Worm (Caenorhabditis elegans) whole organism, L1 larva: ENCODE data around the gene cex-2.

Experiments
- C04F5.9 ChIP-seq: sonication (generic microtip); optimal IDR thresholded peaks from 2 replicates; lab custom pipeline; 2016; ENCODE audit warnings: missing genetic modification characterization, missing compliant biosample characterization
- C16A3.4 ChIP-seq: fragments of 150-350 bp; optimal IDR thresholded peaks from 2 replicates; lab custom pipeline; 2014; ENCODE audit warnings: missing biosample characterization, missing genetic modification characterization
- ces-1 ChIP-seq: fragments of 150-350 bp; optimal IDR thresholded peaks from 2 replicates; lab custom pipeline; 2014; ENCODE audit warnings: missing biosample characterization, missing genetic modification reagents, missing genetic modification characterization
- ets-5 ChIP-seq: fragments of 200-800 bp; sonication (Bioruptor generic); IDR thresholded peaks from 2 replicates; pipeline ENCODE4 v1.3.6; 2022; ENCODE audit warnings: missing genetic modification characterization, missing compliant biosample characterization
- lin-39 ChIP-seq: fragments of 150-350 bp; optimal IDR thresholded peaks from 2 replicates; lab custom pipeline; 2014; ENCODE audit warnings: missing biosample characterization, missing genetic modification reagents, missing genetic modification characterization
- nhr-20 ChIP-seq: sonication (generic microtip); optimal IDR thresholded peaks from 2 replicates; lab custom pipeline; 2016; ENCODE audit warnings: mild to moderate bottlenecking, missing genetic modification characterization, missing compliant biosample characterization
- nhr-237 ChIP-seq: fragments of 150-350 bp; optimal IDR thresholded peaks from 2 replicates; lab custom pipeline; 2014; ENCODE audit warnings: missing biosample characterization, missing genetic modification characterization
- tlp-1 ChIP-seq: fragments of 150-350 bp; optimal IDR thresholded peaks from 2 replicates; lab custom pipeline; 2014; ENCODE audit warnings: missing biosample characterization, missing genetic modification characterization
- unc-130 ChIP-seq: fragments of 150-350 bp; optimal IDR thresholded peaks from 2 replicates; lab custom pipeline; 2017; ENCODE audit warnings: missing biosample characterization, missing genetic modification characterization, inconsistent platforms
- unc-62 ChIP-seq: fragments of 150-350 bp; optimal IDR thresholded peaks from 2 replicates; lab custom pipeline; 2014; ENCODE audit warnings: missing biosample characterization, missing genetic modification reagents, missing genetic modification characterization
- xbp-1 ChIP-seq: sonication (generic microtip); optimal IDR thresholded peaks from 2 replicates; lab custom pipeline; 2016; ENCODE audit warnings: missing genetic modification characterization, missing compliant biosample characterization
- zag-1 ChIP-seq: fragments of 150-350 bp; optimal IDR thresholded peaks from 2 replicates; lab custom pipeline; 2014; ENCODE audit warnings: missing biosample characterization, missing genetic modification characterization

DNA sequence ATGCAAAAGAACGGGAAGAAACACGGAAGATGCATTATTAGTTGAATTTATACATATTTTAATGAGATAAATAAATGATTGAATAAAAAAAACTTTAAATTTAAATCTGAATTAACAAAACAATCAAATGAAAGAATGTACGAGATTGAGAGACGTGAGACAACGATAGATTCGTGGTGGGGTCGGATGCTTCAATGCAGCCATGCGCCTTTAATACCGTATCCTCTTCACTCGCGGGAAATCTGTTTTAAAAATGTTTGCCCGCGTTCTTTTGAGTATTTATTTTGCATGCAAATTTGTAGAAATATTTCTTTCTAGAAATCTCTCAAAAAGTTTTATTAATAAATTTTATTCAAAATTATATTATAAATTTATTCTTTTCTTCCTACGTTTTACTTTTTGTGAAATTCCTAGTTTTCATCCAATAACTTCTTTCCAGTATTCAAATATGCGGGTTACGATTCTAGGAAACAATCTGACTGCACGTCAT is 45.2 kb upstream of the cex-2 start, which contains the start of gene perm-1:
- no peak for TF ChIP-seq unc-130 (tag; lab: Kevin White, UChicago)
- no peak for TF ChIP-seq ets-5 (GFP tag; lab: Robert Waterston, UW)
- no peak for TF ChIP-seq lin-39 (tag; lab: Kevin White, UChicago)
- TF ChIP-seq xbp-1: no peak
- TF ChIP-seq unc-62: no peak
- no peak for TF ChIP-seq zag-1
- TF ChIP-seq C04F5.9 (tag; lab: Kevin White, UChicago): no peak
- no peak for TF ChIP-seq nhr-20 (tag; lab: Kevin White, UChicago)
- no peak for TF ChIP-seq nhr-237 (tag; lab: Kevin White, UChicago)
- no peak for TF ChIP-seq ces-1
- TF ChIP-seq C16A3.4 (tag; lab: Kevin White, UChicago): no peak
- no peak for TF ChIP-seq tlp-1 (tag; lab: Kevin White, UChicago)
